Fruit fly (Drosophila melanogaster) whole organism, embryonic: ENCODE results near the gene CG32298.

Experiments
- Antp ChIP-seq: fragments of 200-800 bp; sonication (Bioruptor generic); optimal IDR thresholded peaks from 3 replicates; lab custom pipeline; 2016; ENCODE audit warnings: missing biosample characterization, missing genetic modification characterization
- B-H1 ChIP-seq: fragments of 200-800 bp; sonication (Bioruptor generic); IDR thresholded peaks from 3 replicates; pipeline ENCODE4 v1.3.6; 2022; ENCODE audit warnings: missing biosample characterization, missing genetic modification characterization
- B-H2 ChIP-seq: fragments of 200-800 bp; sonication (Bioruptor generic); optimal IDR thresholded peaks from 2 replicates; lab custom pipeline; 2018; ENCODE audit warnings: missing biosample characterization, mild to moderate bottlenecking, missing genetic modification characterization
- CG10209 ChIP-seq: fragments of 200-800 bp; sonication (Bioruptor generic); optimal IDR thresholded peaks from 3 replicates; lab custom pipeline; 2017; ENCODE audit warnings: missing biosample characterization, mild to moderate bottlenecking, missing genetic modification characterization, missing genetic modification reagents
- CG10654 ChIP-seq: fragments of 200-800 bp; sonication (Bioruptor generic); optimal IDR thresholded peaks from 2 replicates; lab custom pipeline; 2016; ENCODE audit warnings: missing biosample characterization, missing genetic modification characterization
- CG11398 ChIP-seq: fragments of 200-800 bp; sonication (Bioruptor generic); optimal IDR thresholded peaks from 2 replicates; lab custom pipeline; 2016; ENCODE audit warnings: missing biosample characterization, missing genetic modification characterization
- CG11696 ChIP-seq: fragments of 200-800 bp; sonication (Bioruptor generic); IDR thresholded peaks from 2 replicates; pipeline ENCODE4 v1.3.6; 2022; ENCODE audit warnings: missing biosample characterization, missing genetic modification characterization
- CG12659 ChIP-seq: fragments of 200-800 bp; sonication (Bioruptor generic); optimal IDR thresholded peaks from 3 replicates; lab custom pipeline; 2017; ENCODE audit warnings: mild to moderate bottlenecking, missing biosample characterization, missing genetic modification reagents, missing genetic modification characterization
- CG13123 ChIP-seq: fragments of 200-800 bp; sonication (Bioruptor generic); optimal IDR thresholded peaks from 2 replicates; lab custom pipeline; 2016; ENCODE audit warnings: missing biosample characterization, missing genetic modification characterization
- CG13296 ChIP-seq: fragments of 200-800 bp; sonication (Bioruptor generic); optimal IDR thresholded peaks from 3 replicates; lab custom pipeline; 2018; ENCODE audit warnings: missing biosample characterization, mild to moderate bottlenecking, missing genetic modification characterization
- CG14667 ChIP-seq: fragments of 200-800 bp; sonication (Bioruptor generic); IDR thresholded peaks from 2 replicates; pipeline ENCODE4 v1.3.6; 2022; ENCODE audit warnings: missing biosample characterization, missing genetic modification characterization
- CG15696 ChIP-seq: fragments of 200-800 bp; sonication (Bioruptor generic); optimal IDR thresholded peaks from 2 replicates; lab custom pipeline; 2019; ENCODE audit warnings: missing biosample characterization, mild to moderate bottlenecking, missing genetic modification characterization, moderate library complexity
- CG2120 ChIP-seq: fragments of 200-800 bp; sonication (Bioruptor generic); optimal IDR thresholded peaks from 3 replicates; lab custom pipeline; 2016; ENCODE audit warnings: missing biosample characterization, missing genetic modification characterization
- CG3065 ChIP-seq: fragments of 200-800 bp; sonication (Bioruptor generic); optimal IDR thresholded peaks from 2 replicates; lab custom pipeline; 2016; ENCODE audit warnings: missing biosample characterization, missing genetic modification characterization
- CG33557 ChIP-seq: fragments of 200-800 bp; sonication (Bioruptor generic); optimal IDR thresholded peaks from 2 replicates; lab custom pipeline; 2019; ENCODE audit warnings: missing biosample characterization, mild to moderate bottlenecking, missing genetic modification characterization, moderate library complexity
- CG3838 ChIP-seq: fragments of 200-800 bp; sonication (Bioruptor generic); optimal IDR thresholded peaks from 3 replicates; lab custom pipeline; 2016; ENCODE audit warnings: missing biosample characterization, missing genetic modification characterization
- CG5180 ChIP-seq: fragments of 200-800 bp; sonication (Bioruptor generic); optimal IDR thresholded peaks from 3 replicates; lab custom pipeline; 2017; ENCODE audit warnings: missing biosample characterization, missing genetic modification characterization, mild to moderate bottlenecking, moderate library complexity, missing genetic modification reagents
- CG6254 ChIP-seq: fragments of 200-800 bp; sonication (Bioruptor generic); optimal IDR thresholded peaks from 3 replicates; lab custom pipeline; 2017; ENCODE audit warnings: mild to moderate bottlenecking, missing biosample characterization, missing genetic modification reagents, missing genetic modification characterization
- CG6654 ChIP-seq: fragments of 200-800 bp; sonication (Bioruptor generic); optimal IDR thresholded peaks from 2 replicates; lab custom pipeline; 2017; ENCODE audit warnings: missing biosample characterization, mild to moderate bottlenecking, missing genetic modification characterization
- CG7839 ChIP-seq: fragments of 200-800 bp; sonication (Bioruptor generic); optimal IDR thresholded peaks from 3 replicates; lab custom pipeline; 2018; ENCODE audit warnings: missing biosample characterization, mild to moderate bottlenecking, missing genetic modification characterization, moderate library complexity
- CHES-1-like ChIP-seq: fragments of 200-800 bp; sonication (Bioruptor generic); optimal IDR thresholded peaks from 2 replicates; lab custom pipeline; 2016; ENCODE audit warnings: missing biosample characterization, missing genetic modification characterization
- Chrac-16 ChIP-seq: fragments of 200-800 bp; sonication (Bioruptor generic); optimal IDR thresholded peaks from 3 replicates; lab custom pipeline; 2016; ENCODE audit warnings: missing biosample characterization, missing genetic modification characterization
- D ChIP-seq, 2 experiments: fragments of 200-800 bp in 1 of 2; fragments of >200 bp in 1 of 2; sonication (Bioruptor generic) in 1 of 2; optimal IDR thresholded peaks; 2 replicates in 1 of 2; 3 replicates in 1 of 2; lab custom pipeline; 2017; ENCODE audit warnings: mild to moderate bottlenecking in 1 of 2, missing biosample characterization in 1 of 2, missing genetic modification characterization in 1 of 2, missing genetic modification reagents in 1 of 2
- Deaf1 ChIP-seq: fragments of 200-800 bp; optimal IDR thresholded peaks from 3 replicates; lab custom pipeline; 2019; ENCODE audit warnings: missing biosample characterization, mild to moderate bottlenecking, missing genetic modification characterization, moderate library complexity
- Dll ChIP-seq: fragments of 200-800 bp; sonication (Bioruptor generic); IDR thresholded peaks from 4 replicates; pipeline ENCODE4 v1.3.6; 2022; ENCODE audit warnings: missing biosample characterization, missing genetic modification characterization; ENCODE audit not compliant: partially characterized antibody
- Dp ChIP-seq: fragments of 200-800 bp; sonication (Bioruptor generic); optimal IDR thresholded peaks from 2 replicates; lab custom pipeline; 2018; ENCODE audit warnings: missing biosample characterization, mild to moderate bottlenecking, missing genetic modification characterization, moderate library complexity
- Eip74EF ChIP-seq, 2 experiments: fragments of 200-800 bp in 1 of 2; fragments of >200 bp in 1 of 2; sonication (Bioruptor generic) in 1 of 2; optimal IDR thresholded peaks; 2 replicates each; lab custom pipeline; 2017 to 2019; ENCODE audit warnings: missing biosample characterization in 2 of 2, missing genetic modification characterization in 2 of 2, mild to moderate bottlenecking in 1 of 2, moderate library complexity in 1 of 2
- Hey ChIP-seq: fragments of 200-800 bp; sonication (Bioruptor generic); optimal IDR thresholded peaks from 3 replicates; lab custom pipeline; 2018; ENCODE audit warnings: missing biosample characterization, mild to moderate bottlenecking, missing genetic modification characterization
- MBD-R2 ChIP-seq: fragments of 200-800 bp; sonication (Bioruptor generic); IDR thresholded peaks from 2 replicates; pipeline ENCODE4 v1.3.6; 2022; ENCODE audit warnings: missing biosample characterization, missing genetic modification characterization
- Oli ChIP-seq: fragments of 200-800 bp; sonication (Bioruptor generic); optimal IDR thresholded peaks from 2 replicates; lab custom pipeline; 2018; ENCODE audit warnings: missing biosample characterization, mild to moderate bottlenecking, missing genetic modification characterization, moderate library complexity
- Sry-β ChIP-seq: fragments of 200-800 bp; sonication (Bioruptor generic); optimal IDR thresholded peaks from 2 replicates; lab custom pipeline; 2018; ENCODE audit warnings: missing biosample characterization, mild to moderate bottlenecking, missing genetic modification characterization, moderate library complexity
- Tbp ChIP-seq: fragments of >200 bp; optimal IDR thresholded peaks from 2 replicates; lab custom pipeline; 2018; ENCODE audit warnings: missing biosample characterization, missing genetic modification characterization
- Xrp1 ChIP-seq: fragments of 200-800 bp; sonication (Bioruptor generic); IDR thresholded peaks from 2 replicates; pipeline ENCODE4 v1.3.6; 2022; ENCODE audit warnings: missing biosample characterization, missing genetic modification characterization
- abd-A ChIP-seq: fragments of 200-800 bp; sonication (Bioruptor generic); optimal IDR thresholded peaks from 3 replicates; lab custom pipeline; 2019; ENCODE audit warnings: missing biosample characterization, mild to moderate bottlenecking, missing genetic modification characterization, moderate library complexity
- bbx ChIP-seq: fragments of 200-800 bp; sonication (Bioruptor generic); IDR thresholded peaks from 2 replicates; pipeline ENCODE4 v1.3.6; 2022; ENCODE audit warnings: missing biosample characterization, missing genetic modification characterization; ENCODE audit not compliant: partially characterized antibody
- bigmax ChIP-seq: fragments of 200-800 bp; sonication (Bioruptor generic); optimal IDR thresholded peaks from 2 replicates; lab custom pipeline; 2018; ENCODE audit warnings: missing biosample characterization, mild to moderate bottlenecking, missing genetic modification characterization
- ci ChIP-seq: fragments of 200-800 bp; sonication (Bioruptor generic); IDR thresholded peaks from 3 replicates; pipeline ENCODE4 v1.3.6; 2022; ENCODE audit warnings: missing biosample characterization, missing genetic modification characterization
- dimm ChIP-seq: fragments of 200-800 bp; sonication (Bioruptor generic); IDR thresholded peaks from 2 replicates; pipeline ENCODE4 v1.3.6; 2022; ENCODE audit warnings: missing biosample characterization, missing genetic modification characterization
- disco-r ChIP-seq: fragments of 200-800 bp; sonication (Bioruptor generic); optimal IDR thresholded peaks from 2 replicates; lab custom pipeline; 2016; ENCODE audit warnings: missing biosample characterization, missing genetic modification characterization
- fd96Cb ChIP-seq: fragments of 200-800 bp; sonication (Bioruptor generic); optimal IDR thresholded peaks from 2 replicates; lab custom pipeline; 2018; ENCODE audit warnings: missing biosample characterization, mild to moderate bottlenecking, missing genetic modification characterization, moderate library complexity
- gro ChIP-seq: fragments of 200-800 bp; sonication (Bioruptor generic); optimal IDR thresholded peaks from 2 replicates; lab custom pipeline; 2016; ENCODE audit warnings: missing biosample characterization, missing genetic modification characterization
- kay ChIP-seq: fragments of 200-800 bp; sonication (Bioruptor generic); optimal IDR thresholded peaks from 2 replicates; lab custom pipeline; 2016; ENCODE audit warnings: missing biosample characterization, missing genetic modification characterization
- lbe ChIP-seq: fragments of 200-800 bp; sonication (Bioruptor generic); optimal IDR thresholded peaks from 2 replicates; lab custom pipeline; 2016; ENCODE audit warnings: missing biosample characterization, mild to moderate bottlenecking, missing genetic modification characterization
- nerfin-1 ChIP-seq: fragments of 200-800 bp; sonication (Bioruptor generic); optimal IDR thresholded peaks from 3 replicates; lab custom pipeline; 2019; ENCODE audit warnings: missing biosample characterization, mild to moderate bottlenecking, missing genetic modification characterization, moderate library complexity
- nmo ChIP-seq: fragments of 200-800 bp; sonication (Bioruptor generic); optimal IDR thresholded peaks from 2 replicates; lab custom pipeline; 2018; ENCODE audit warnings: missing biosample characterization, mild to moderate bottlenecking, missing genetic modification characterization, moderate library complexity
- seq ChIP-seq: fragments of 200-800 bp; sonication (Bioruptor generic); IDR thresholded peaks from 2 replicates; pipeline ENCODE4 v1.3.6; 2022; ENCODE audit warnings: missing biosample characterization, missing genetic modification characterization
- so ChIP-seq: fragments of 200-800 bp; sonication (Bioruptor generic); IDR thresholded peaks from 3 replicates; pipeline ENCODE4 v1.3.6; 2022; ENCODE audit warnings: missing biosample characterization, missing genetic modification characterization
- tin ChIP-seq: fragments of 200-800 bp; sonication (Bioruptor generic); optimal IDR thresholded peaks from 3 replicates; lab custom pipeline; 2016; ENCODE audit warnings: missing biosample characterization, missing genetic modification characterization
- z ChIP-seq: fragments of 200-800 bp; sonication (Bioruptor generic); IDR thresholded peaks from 3 replicates; pipeline ENCODE4 v1.3.6; 2022; ENCODE audit warnings: missing biosample characterization, missing genetic modification characterization

The CG32298 gene

DNA sequence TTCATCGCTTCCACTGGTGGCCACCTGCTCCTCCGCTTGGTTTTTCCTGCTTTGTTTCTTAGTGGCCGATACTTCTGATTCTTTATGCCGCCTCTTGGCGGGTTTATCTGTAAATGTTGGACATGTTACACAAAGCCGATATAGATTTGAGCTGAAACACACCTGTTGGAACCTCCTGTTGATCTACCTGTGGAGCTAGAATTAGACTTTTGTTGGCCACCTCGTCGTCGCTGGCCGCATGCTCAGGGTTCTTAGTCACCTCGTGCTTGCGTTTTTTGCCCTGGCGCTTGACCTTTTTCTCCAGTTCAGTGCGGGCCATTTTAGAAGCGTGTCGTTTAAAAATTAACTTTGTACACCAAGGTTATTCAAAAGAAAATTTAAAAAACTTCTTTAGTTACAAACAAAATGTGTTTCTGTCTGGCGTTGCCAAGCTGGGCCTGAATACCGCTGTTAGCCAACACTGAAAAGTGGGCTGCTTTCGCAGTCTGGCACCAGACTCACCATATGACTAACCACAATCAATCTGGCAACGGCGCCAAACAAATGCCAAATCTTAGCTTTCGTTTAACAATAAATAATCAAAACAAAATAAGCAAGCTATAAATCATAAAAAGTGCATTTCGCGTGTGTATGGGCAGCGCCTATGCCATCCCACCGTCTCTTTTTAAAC lies 13.5 kb downstream of the CG32298 start, which contains the start of the genes CG15877 and Svil (continued):
- TF ChIP-seq CG12659 (GFP tag; lab: Kevin White, UChicago) (peak; percentile 36), dimm (GFP tag; lab: Robert Waterston, UW) (no peak), CG7839 (tag; lab: Kevin White, UChicago) (no peak), CG5180 (GFP tag; lab: Kevin White, UChicago) (no peak), CG15696 (no peak), CG6654 (no peak), Eip74EF (GFP tag; optimal IDR thresholded peaks at IDR 0.05; lab: Kevin White, UChicago) (no peak), Chrac-16 (GFP tag; lab: Kevin White, UChicago) (no peak), B-H2 (GFP tag; lab: Kevin White, UChicago) (no peak), kay (peak; percentile 76), Sry-β (GFP tag; lab: Kevin White, UChicago) (peak; percentile 53), bbx (GFP tag; lab: Robert Waterston, UW) (peak; percentile 23; the same call in 1 of the 2 replicates), Deaf1 (tag; lab: Kevin White, UChicago) (no peak), Xrp1 (GFP tag; lab: Robert Waterston, UW) (peak; percentile 48), bigmax (GFP tag; lab: Kevin White, UChicago) (no peak), CG10654 (GFP tag; lab: Kevin White, UChicago) (no peak), CG14667 (GFP tag; lab: Robert Waterston, UW) (no peak), lbe (GFP tag; lab: Kevin White, UChicago) (no peak), abd-A (no peak), tin (GFP tag; lab: Kevin White, UChicago) (no peak), CG13296 (GFP tag; lab: Kevin White, UChicago) (no peak), CG11398 (no peak), gro (GFP tag; lab: Kevin White, UChicago) (peak; percentile 1), CHES-1-like (GFP tag; lab: Kevin White, UChicago) (peak; percentile 0), fd96Cb (tag; lab: Kevin White, UChicago) (no peak), Hey (tag; lab: Kevin White, UChicago) (no peak), Antp (peak; percentile 28), D (optimal IDR thresholded peaks at IDR 0.05; lab: Kevin White, UChicago) (no peak), D (GFP tag; optimal IDR thresholded peaks at IDR 0.05; lab: Kevin White, UChicago) (no peak), CG2120 (GFP tag; lab: Kevin White, UChicago) (peak; percentile 41), disco-r (no peak), CG33557 (GFP tag; lab: Kevin White, UChicago) (no peak), seq (no peak), ci (no peak), so (GFP tag; lab: Robert Waterston, UW) (0 out of 3 replicates have a peak, but pooled peaks have one; percentile 25), Dll (0 out of 4 replicates have a peak, but pooled peaks have one; percentile 41), nerfin-1 (tag; lab: Kevin White, UChicago) (no peak), Oli (tag; lab: Kevin White, UChicago) (no peak), z (no peak), Dp (GFP tag; lab: Kevin White, UChicago) (peak; percentile 58), CG3838 (GFP tag; lab: Kevin White, UChicago) (no peak), CG13123 (no peak), Tbp (GFP tag; lab: Kevin White, UChicago) (no peak), CG10209 (GFP tag; lab: Kevin White, UChicago) (no peak), CG11696 (GFP tag; lab: Robert Waterston, UW) (no peak), CG6254 (GFP tag; lab: Kevin White, UChicago) (no peak), CG3065 (GFP tag; lab: Kevin White, UChicago) (no peak), nmo (GFP tag; lab: Kevin White, UChicago) (peak; percentile 18), B-H1 (GFP tag; lab: Robert Waterston, UW) (no peak), MBD-R2 (GFP tag; lab: Robert Waterston, UW) (peak; percentile 99)
